Worm (Caenorhabditis elegans) whole organism, L3 larva: ENCODE results near the gene apc-11.
A peak's percentile ranks its signal among the peaks of the same experiment; 100 is the strongest.

Experiments
- R02D3.7 ChIP-seq: fragments of 150-350 bp; optimal IDR thresholded peaks from 2 replicates; lab custom pipeline; 2014; ENCODE audit warnings: missing biosample characterization, missing genetic modification characterization
- aly-2 ChIP-seq: fragments of 150-350 bp; optimal IDR thresholded peaks from 2 replicates; lab custom pipeline; 2014; ENCODE audit warnings: missing biosample characterization, missing genetic modification characterization
- ceh-28 ChIP-seq: fragments of 150-350 bp; optimal IDR thresholded peaks from 2 replicates; lab custom pipeline; 2014; ENCODE audit warnings: missing biosample characterization, missing genetic modification reagents, missing genetic modification characterization
- ceh-82 ChIP-seq: fragments of 150-350 bp; optimal IDR thresholded peaks from 2 replicates; lab custom pipeline; 2014; ENCODE audit warnings: missing biosample characterization, missing genetic modification characterization
- ceh-9 ChIP-seq: sonication (generic microtip); optimal IDR thresholded peaks from 2 replicates; lab custom pipeline; 2018; ENCODE audit warnings: missing biosample characterization, missing genetic modification characterization
- egl-5 ChIP-seq: fragments of 150-350 bp; optimal IDR thresholded peaks from 2 replicates; lab custom pipeline; 2017; ENCODE audit warnings: missing biosample characterization, missing genetic modification reagents, missing genetic modification characterization, inconsistent platforms
- elt-1 ChIP-seq: fragments of 150-350 bp; optimal IDR thresholded peaks from 2 replicates; lab custom pipeline; 2014; ENCODE audit warnings: missing biosample characterization, missing genetic modification characterization
- elt-2 ChIP-seq: sonication (generic microtip); optimal IDR thresholded peaks from 2 replicates; lab custom pipeline; 2016; ENCODE audit warnings: missing genetic modification reagents, mild to moderate bottlenecking, missing genetic modification characterization, missing compliant biosample characterization
- elt-3 ChIP-seq, 3 experiments: fragments of 150-350 bp in 1 of 3; sonication (generic microtip) in 2 of 3; optimal IDR thresholded peaks; 2 replicates in 2 of 3; 4 replicates in 1 of 3; lab custom pipeline; 2014 to 2017; ENCODE audit warnings: missing biosample characterization in 3 of 3, missing genetic modification characterization in 3 of 3
- fkh-10 ChIP-seq: sonication (generic microtip); optimal IDR thresholded peaks from 2 replicates; lab custom pipeline; 2017; ENCODE audit warnings: missing biosample characterization, missing genetic modification reagents, missing genetic modification characterization
- fkh-2 ChIP-seq: fragments of 150-350 bp; optimal IDR thresholded peaks from 2 replicates; lab custom pipeline; 2014; ENCODE audit warnings: missing biosample characterization, missing genetic modification reagents, missing genetic modification characterization
- hmg-11 ChIP-seq: sonication (generic microtip); optimal IDR thresholded peaks from 2 replicates; lab custom pipeline; 2016; ENCODE audit warnings: missing genetic modification characterization, missing compliant biosample characterization
- lin-15B ChIP-seq: fragments of 150-350 bp; optimal IDR thresholded peaks from 2 replicates; lab custom pipeline; 2014; ENCODE audit warnings: missing biosample characterization, missing genetic modification characterization
- lsy-12 ChIP-seq: sonication (generic microtip); optimal IDR thresholded peaks from 2 replicates; lab custom pipeline; 2016; ENCODE audit warnings: mild to moderate bottlenecking, missing genetic modification characterization, missing compliant biosample characterization
- mdl-1 ChIP-seq: fragments of 150-350 bp; optimal IDR thresholded peaks from 2 replicates; lab custom pipeline; 2014; ENCODE audit warnings: missing biosample characterization, missing genetic modification characterization
- mml-1 ChIP-seq: fragments of 150-350 bp; sonication (generic microtip); optimal IDR thresholded peaks from 3 replicates; lab custom pipeline; 2014; ENCODE audit warnings: missing biosample characterization, missing genetic modification characterization
- nfya-1 ChIP-seq: sonication (generic microtip); optimal IDR thresholded peaks from 2 replicates; lab custom pipeline; 2017; ENCODE audit warnings: missing genetic modification characterization, mild to moderate bottlenecking, missing compliant biosample characterization, antibody characterized with exemption, moderate library complexity; ENCODE audit not compliant: insufficient read depth
- nhr-11 ChIP-seq: fragments of 150-350 bp; optimal IDR thresholded peaks from 2 replicates; lab custom pipeline; 2014; ENCODE audit warnings: missing biosample characterization, missing genetic modification characterization
- nhr-12 ChIP-seq: fragments of 150-350 bp; optimal IDR thresholded peaks from 2 replicates; lab custom pipeline; 2014; ENCODE audit warnings: missing biosample characterization, missing genetic modification characterization
- nhr-23 ChIP-seq: fragments of 150-350 bp; optimal IDR thresholded peaks from 2 replicates; lab custom pipeline; 2014; ENCODE audit warnings: missing biosample characterization, missing genetic modification reagents, missing genetic modification characterization
- nhr-237 ChIP-seq: fragments of 150-350 bp; optimal IDR thresholded peaks from 2 replicates; lab custom pipeline; 2014; ENCODE audit warnings: missing biosample characterization, missing genetic modification characterization
- nhr-25 ChIP-seq: sonication (generic microtip); optimal IDR thresholded peaks from 2 replicates; lab custom pipeline; 2017; ENCODE audit warnings: missing biosample characterization, missing genetic modification characterization
- nhr-67 ChIP-seq: fragments of 150-350 bp; optimal IDR thresholded peaks from 2 replicates; lab custom pipeline; 2014; ENCODE audit warnings: missing biosample characterization, missing genetic modification characterization
- nhr-76 ChIP-seq: fragments of 150-350 bp; sonication (generic microtip); optimal IDR thresholded peaks from 5 replicates; lab custom pipeline; 2014; ENCODE audit warnings: missing biosample characterization, missing genetic modification characterization
- pha-4 ChIP-seq: fragments of 150-350 bp; optimal IDR thresholded peaks from 2 replicates; lab custom pipeline; 2014; ENCODE audit warnings: missing biosample characterization, missing genetic modification reagents, missing genetic modification characterization
- pqm-1 ChIP-seq: fragments of 150-350 bp; optimal IDR thresholded peaks from 2 replicates; lab custom pipeline; 2017; ENCODE audit warnings: missing biosample characterization, missing genetic modification characterization, inconsistent platforms
- skn-1 ChIP-seq: fragments of 150-350 bp; optimal IDR thresholded peaks from 2 replicates; lab custom pipeline; 2014; ENCODE audit warnings: missing biosample characterization, missing genetic modification characterization
- snpc-4 ChIP-seq: fragments of 150-350 bp; optimal IDR thresholded peaks from 2 replicates; lab custom pipeline; 2014; ENCODE audit warnings: missing biosample characterization, missing genetic modification characterization
- tbx-2 ChIP-seq: sonication (generic microtip); optimal IDR thresholded peaks from 2 replicates; lab custom pipeline; 2016; ENCODE audit warnings: mild to moderate bottlenecking, missing genetic modification characterization, missing compliant biosample characterization
- unc-39 ChIP-seq: sonication (generic microtip); optimal IDR thresholded peaks from 4 replicates; lab custom pipeline; 2017; ENCODE audit warnings: missing biosample characterization, missing genetic modification characterization
- ztf-11 ChIP-seq: fragments of 150-350 bp; optimal IDR thresholded peaks from 2 replicates; lab custom pipeline; 2014; ENCODE audit warnings: missing biosample characterization, missing genetic modification characterization

Gene apc-11

ce11 chrIII:4622375-4623130 is 28.3 kb upstream of the apc-11 start, which contains the start of gene lron-5:
TSS of gene lron-5 (plus strand) at chrIII:4623029.
- TF ChIP-seq elt-2 (tag; lab: Kevin White, UChicago) (no peak), fkh-10 (peak; percentile 60)

- TF ChIP-seq nhr-25 (peak; percentile 77), ceh-28 (tag; lab: Kevin White, UChicago) (no peak), mdl-1 (tag; lab: Kevin White, UChicago) (no peak), lin-15B (tag; lab: Kevin White, UChicago) (no peak), lsy-12 (tag; lab: Kevin White, UChicago) (no peak), tbx-2 (no peak)
These were observed 21.9 kb upstream of the apc-11 start, which contains the start of gene lips-3 for ce11 chrIII:4616071-4616571. TSS of gene lips-3 (plus strand) at chrIII:4616528.

ce11 chrIII:4612334-4612953 is 18.2 kb upstream of the apc-11 start, which contains the start of gene sel-2:
TSS of gene sel-2 (minus strand) at chrIII:4612384.
- no peak for TF ChIP-seq R02D3.7 (tag; lab: Kevin White, UChicago)
- TF ChIP-seq nhr-12 (tag; lab: Kevin White, UChicago) = no peak
- TF ChIP-seq pha-4 = peak; percentile 57
- no peak for TF ChIP-seq ceh-82 (tag; lab: Kevin White, UChicago)
- TF ChIP-seq fkh-2 (tag; lab: Kevin White, UChicago) = no peak
- no peak for TF ChIP-seq elt-3 (tag; optimal IDR thresholded peaks at IDR 0.05; lab: Kevin White, UChicago)
- peak; percentile 39 for TF ChIP-seq nhr-25
- peak; percentile 36 for TF ChIP-seq nfya-1 (tag; lab: Kevin White, UChicago)
- peak; percentile 61 for TF ChIP-seq hmg-11 (tag; lab: Kevin White, UChicago)
- TF ChIP-seq ceh-9 = no peak
- no peak for TF ChIP-seq ztf-11
- no peak for TF ChIP-seq fkh-10
- TF ChIP-seq snpc-4 (tag; lab: Kevin White, UChicago) = peak; percentile 65
- no peak for TF ChIP-seq skn-1 (tag; lab: Kevin White, UChicago)
- peak; percentile 0 for TF ChIP-seq lin-15B (tag; lab: Kevin White, UChicago)

ce11 chrIII:4603837-4604236 is 9.6 kb upstream of the apc-11 start:
- TF ChIP-seq nhr-237 (tag; lab: Kevin White, UChicago) (no peak), egl-5 (peak; percentile 93), nhr-76 (no peak)

- no peak for TF ChIP-seq nfya-1 (tag; lab: Kevin White, UChicago)
These were observed 7.1 kb upstream of the apc-11 start for ce11 chrIII:4601286-4601685.

- TF ChIP-seq mdl-1 (tag; lab: Kevin White, UChicago) (no peak), nhr-25 (peak; percentile 5), pqm-1 (tag; lab: Kevin White, UChicago) (no peak), elt-1 (tag; lab: Kevin White, UChicago) (no peak), aly-2 (tag; lab: Kevin White, UChicago) (no peak), elt-3 (tag; optimal IDR thresholded peaks at IDR 0.05; lab: Kevin White, UChicago) (peak in 1 of 3 experiments; percentile 34), mml-1 (tag; lab: Kevin White, UChicago) (no peak), unc-39 (tag; lab: Kevin White, UChicago) (no peak), nhr-23 (tag; lab: Kevin White, UChicago) (peak; percentile 0), nfya-1 (tag; lab: Kevin White, UChicago) (no peak), nhr-11 (tag; lab: Kevin White, UChicago) (no peak), nhr-67 (tag; lab: Kevin White, UChicago) (no peak)
- TF ChIP-seq, all 47 proteins: peak for 3
These were observed 6.0 kb upstream of the apc-11 start, which contains the start of gene mab-21 for ce11 chrIII:4600139-4600762. TSS of gene mab-21 (plus strand) at chrIII:4600753.
